Worm (Caenorhabditis elegans) whole organism, early embryonic: ENCODE results near the gene Y27F2A.11.

ENCODE experiments used
- F13C5.2 ChIP-seq: sonication (generic microtip); optimal IDR thresholded peaks from 2 replicates; lab custom pipeline; 2017; ENCODE audit warnings: mild to moderate bottlenecking, missing genetic modification characterization, inconsistent platforms, missing compliant biosample characterization
- ama-1 ChIP-seq: fragments of 150-350 bp; optimal IDR thresholded peaks from 2 replicates; lab custom pipeline; 2014
- ceh-13 ChIP-seq: fragments of 200-800 bp; sonication (Bioruptor generic); optimal IDR thresholded peaks from 2 replicates; lab custom pipeline; 2018; ENCODE audit warnings: mild to moderate bottlenecking, missing genetic modification characterization, missing compliant biosample characterization
- ets-7 ChIP-seq: sonication (generic microtip); optimal IDR thresholded peaks from 2 replicates; lab custom pipeline; 2016; ENCODE audit warnings: missing genotype, missing genetic modification characterization, missing compliant biosample characterization
- flt-1 ChIP-seq: fragments of 200-800 bp; sonication (Bioruptor generic); IDR thresholded peaks from 2 replicates; pipeline ENCODE4 v1.3.6; 2022; ENCODE audit warnings: missing genetic modification characterization, missing compliant biosample characterization
- hmg-4 ChIP-seq: fragments of 200-800 bp; sonication (Bioruptor generic); optimal IDR thresholded peaks from 2 replicates; lab custom pipeline; 2018; ENCODE audit warnings: mild to moderate bottlenecking, missing genetic modification characterization, missing compliant biosample characterization
- sea-1 ChIP-seq: fragments of 200-800 bp; sonication (Bioruptor generic); conservative IDR thresholded peaks from 2 replicates; pipeline ENCODE4 v1.3.6; 2022; ENCODE audit warnings: missing genetic modification characterization, missing compliant biosample characterization
- tra-4 ChIP-seq: sonication (generic microtip); optimal IDR thresholded peaks from 2 replicates; lab custom pipeline; 2017; ENCODE audit warnings: missing genetic modification characterization, missing compliant biosample characterization

DNA sequence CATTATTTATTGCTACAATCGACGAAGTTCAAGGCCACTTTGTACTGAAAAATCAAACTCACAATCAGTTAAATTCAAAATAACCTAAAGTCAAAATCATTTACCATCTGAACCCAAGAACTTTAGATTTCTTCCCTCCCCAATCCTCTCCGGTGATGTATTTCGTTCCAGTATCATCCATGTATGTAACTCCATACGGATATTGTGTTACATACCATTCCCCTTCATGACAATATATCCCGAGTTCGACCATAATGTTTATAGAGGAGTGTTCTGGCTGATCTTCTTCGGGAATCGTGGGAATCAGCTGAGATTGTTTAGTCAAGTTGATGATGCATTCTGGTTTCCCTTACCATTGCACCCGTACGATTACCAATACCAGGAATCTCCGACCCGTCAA, 40.7 kb upstream of the Y27F2A.11 start:
- TF ChIP-seq sea-1 (GFP tag; lab: Robert Waterston, UW) (no peak), F13C5.2 (tag; lab: Kevin White, UChicago) (no peak), tra-4 (tag; lab: Kevin White, UChicago) (no peak), ceh-13 (GFP tag; lab: Kevin White, UChicago) (no peak), flt-1 (no peak), ama-1 (no peak), ets-7 (no peak), hmg-4 (GFP tag; lab: Kevin White, UChicago) (no peak)
